Fruit fly (Drosophila melanogaster): ENCODE measurements around the gene Pka-R1.

Gene Pka-R1

DNA sequence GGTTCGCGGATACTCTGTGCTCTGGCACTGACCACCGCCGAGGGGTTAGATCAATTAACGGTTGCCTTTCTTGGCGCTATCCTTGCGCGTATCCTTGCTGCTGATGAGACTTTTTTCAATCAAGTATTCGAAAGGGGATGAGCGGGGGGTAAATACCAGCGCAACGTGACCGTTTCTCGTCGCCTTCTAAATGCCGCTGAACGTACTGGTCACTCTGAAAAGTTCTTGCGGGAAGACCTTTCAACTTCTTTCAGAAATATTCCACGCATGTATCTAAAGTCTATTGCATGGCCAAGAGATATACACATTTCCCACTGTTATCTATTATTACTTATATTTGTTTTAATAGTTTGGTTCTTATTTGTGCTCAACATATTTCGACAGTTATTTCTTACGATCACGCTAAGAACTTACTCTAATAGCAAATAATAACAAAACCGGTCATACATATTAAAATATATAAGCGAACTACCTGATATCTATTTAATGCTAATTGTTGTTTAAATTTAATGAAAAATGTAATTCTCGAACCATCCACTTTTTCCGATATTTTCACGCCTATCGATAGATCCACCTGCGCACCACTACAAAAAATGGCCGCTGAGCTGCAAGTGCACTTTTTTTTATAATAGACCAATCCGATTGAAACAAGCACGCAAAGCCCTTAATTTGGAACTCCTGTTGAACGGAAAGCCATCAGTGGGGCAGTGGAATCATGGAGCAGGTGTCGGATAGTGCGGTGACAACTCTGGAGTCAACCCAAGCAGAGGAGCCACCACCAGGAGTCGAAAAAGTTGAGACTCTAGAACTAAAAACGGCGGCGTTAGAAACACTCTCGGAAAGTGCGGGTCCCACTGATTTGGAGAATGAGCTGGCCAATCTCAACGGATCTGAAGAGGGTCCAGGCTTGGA is 6.6 kb upstream of the Pka-R1 start, which contains the start of the genes CG3634 and HIPP1 (continued):
- TF ChIP-seq CG14014 (GFP tag; IDR thresholded peaks at IDR 0.05) (no peak), slou (GFP tag; optimal IDR thresholded peaks at IDR 0.05) (no peak), CG7839 (tag; optimal IDR thresholded peaks at IDR 0.05) (no peak), Chrac-16 (GFP tag; optimal IDR thresholded peaks at IDR 0.05) (no peak), CG18262 (tag; optimal IDR thresholded peaks at IDR 0.05) (no peak), CG3407 (GFP tag; optimal IDR thresholded peaks at IDR 0.05) (no peak), Dip3 (GFP tag; optimal IDR thresholded peaks at IDR 0.05) (no peak), CG15479 (GFP tag; optimal IDR thresholded peaks at IDR 0.05) (no peak), Opbp (GFP tag; IDR thresholded peaks at IDR 0.05; ENCODE audit: partially characterized antibody) (0 out of 3 replicates have a peak, but pooled peaks have one; percentile 24), bowl (GFP tag; IDR thresholded peaks at IDR 0.05) (no peak), knrl (GFP tag; IDR thresholded peaks at IDR 0.05; ENCODE audit: partially characterized antibody) (peak; percentile 67; the same call in 2 of the 3 replicates), Fer2 (tag; optimal IDR thresholded peaks at IDR 0.05) (no peak), dm (GFP tag; optimal IDR thresholded peaks at IDR 0.05) (no peak), zen (tag; optimal IDR thresholded peaks at IDR 0.05) (no peak), az2 (GFP tag; optimal IDR thresholded peaks at IDR 0.05) (no peak), cwo (GFP tag; optimal IDR thresholded peaks at IDR 0.05) (no peak), Optix (GFP tag; IDR thresholded peaks at IDR 0.05) (no peak), CG4820 (GFP tag; optimal IDR thresholded peaks at IDR 0.05) (no peak), chn (GFP tag; optimal IDR thresholded peaks at IDR 0.05) (no peak), da (GFP tag; optimal IDR thresholded peaks at IDR 0.05) (no peak), Max (GFP tag; optimal IDR thresholded peaks at IDR 0.05) (peak; percentile 37), CG16813 (GFP tag; IDR thresholded peaks at IDR 0.05; ENCODE audit: partially characterized antibody) (peak; percentile 50; the same call in 2 of the 3 replicates), CoRest (tag; optimal IDR thresholded peaks at IDR 0.05) (peak; percentile 53), Ets65A (GFP tag) (peak; percentile 85), CG11247 (GFP tag; IDR thresholded peaks at IDR 0.05) (no peak), Scr (GFP tag; IDR thresholded peaks at IDR 0.05; ENCODE audit: partially characterized antibody) (peak; percentile 75), CG9797 (GFP tag; optimal IDR thresholded peaks at IDR 0.05) (peak; percentile 85), CG7271 (tag; optimal IDR thresholded peaks at IDR 0.05) (no peak), sens-2 (GFP tag; IDR thresholded peaks at IDR 0.05) (no peak), Elba2 (GFP tag; optimal IDR thresholded peaks at IDR 0.05) (no peak), Usf (GFP tag; optimal IDR thresholded peaks at IDR 0.05) (no peak), trh (GFP tag; optimal IDR thresholded peaks at IDR 0.05) (no peak), ro (GFP tag; IDR thresholded peaks at IDR 0.05) (no peak), CG10654 (GFP tag; optimal IDR thresholded peaks at IDR 0.05) (no peak), fd96Cb (tag; optimal IDR thresholded peaks at IDR 0.05) (no peak), CG8089 (GFP tag; optimal IDR thresholded peaks at IDR 0.05) (no peak), CG14441 (GFP tag; IDR thresholded peaks at IDR 0.05) (no peak), nerfin-2 (GFP tag; IDR thresholded peaks at IDR 0.05; ENCODE audit: partially characterized antibody) (0 out of 2 replicates have a peak, but pooled peaks have one; percentile 29), ftz-f1 (GFP tag; optimal IDR thresholded peaks at IDR 0.05) (no peak), trem (tag; optimal IDR thresholded peaks at IDR 0.05) (peak; percentile 82), CG16779 (GFP tag; IDR thresholded peaks at IDR 0.05) (no peak), CG18764 (GFP tag; optimal IDR thresholded peaks at IDR 0.05) (no peak), CG8290 (GFP tag; optimal IDR thresholded peaks at IDR 0.05) (peak; percentile 3), CG8290 (tag; optimal IDR thresholded peaks at IDR 0.05) (no peak), Sry-β (GFP tag; optimal IDR thresholded peaks at IDR 0.05) (peak; percentile 64), mirr (GFP tag; optimal IDR thresholded peaks at IDR 0.05) (no peak), vfl (GFP tag; optimal IDR thresholded peaks at IDR 0.05) (no peak), CG11504 (tag; optimal IDR thresholded peaks at IDR 0.05) (no peak), BEAF-32 (GFP tag; optimal IDR thresholded peaks at IDR 0.05) (peak; percentile 84)
